Worm (Caenorhabditis elegans): ENCODE measurements around the gene R10E4.6.

DNA sequence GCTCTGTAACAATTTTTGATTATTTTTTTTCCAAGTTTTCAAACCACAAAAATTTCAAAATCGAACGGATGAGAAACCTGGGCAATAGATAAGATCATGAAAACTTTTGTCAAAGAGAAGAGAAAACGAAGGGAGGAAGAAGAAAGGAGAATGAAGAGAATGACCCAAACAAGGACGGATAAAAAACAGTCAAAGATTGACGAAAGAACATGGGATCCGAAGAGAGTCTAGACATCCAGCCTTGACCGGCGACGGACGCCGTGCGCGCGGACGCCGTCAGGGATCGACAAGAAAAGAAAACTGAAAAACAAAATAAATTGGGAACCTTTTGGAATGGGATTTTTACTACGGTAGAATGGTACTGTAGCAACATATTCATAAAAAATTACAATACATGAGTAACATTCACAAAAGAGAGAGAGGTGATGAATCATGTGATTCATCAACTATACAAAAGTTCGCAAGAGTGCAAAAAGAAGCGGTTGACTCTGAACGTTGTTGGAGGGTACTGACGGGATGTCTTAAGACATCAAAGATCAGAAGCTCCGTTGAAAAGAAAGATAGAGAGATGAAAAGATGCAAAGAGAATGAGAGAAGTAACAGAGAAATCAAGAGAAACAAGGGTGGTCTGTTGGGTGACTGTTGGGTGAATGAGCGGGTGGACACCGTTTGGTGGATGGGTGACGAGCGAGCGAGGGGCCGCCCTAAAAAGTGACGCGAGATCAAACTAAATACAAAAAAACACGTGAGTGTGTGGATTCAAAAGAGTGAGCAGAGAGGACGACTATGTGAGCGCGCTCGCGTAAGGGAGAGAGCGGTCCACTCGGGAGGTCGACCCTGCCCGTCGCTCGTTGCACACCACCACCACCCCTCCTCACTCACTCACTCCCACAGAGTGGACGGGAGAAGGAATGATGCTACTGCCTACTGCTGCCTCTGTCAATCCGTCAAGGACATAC, 12.7 kb upstream of the R10E4.6 start, which contains the start of gene sup-26:
- TF ChIP-seq ces-1 (GFP tag; optimal IDR thresholded peaks at IDR 0.05) (no peak), unc-62 (GFP tag; optimal IDR thresholded peaks at IDR 0.05) (no peak), dpl-1 (GFP tag; optimal IDR thresholded peaks at IDR 0.05) (no peak), aha-1 (tag; optimal IDR thresholded peaks at IDR 0.05) (no peak), rnt-1 (tag; optimal IDR thresholded peaks at IDR 0.05) (peak; percentile 41), jun-1 (tag; optimal IDR thresholded peaks at IDR 0.05) (no peak), alr-1 (tag; optimal IDR thresholded peaks at IDR 0.05; ENCODE audit: borderline replicate concordance) (no peak), lin-15B (tag; optimal IDR thresholded peaks at IDR 0.05) (no peak), nhr-77 (tag; optimal IDR thresholded peaks at IDR 0.05) (no peak), fkh-8 (tag; optimal IDR thresholded peaks at IDR 0.05) (no peak), blmp-1 (tag; optimal IDR thresholded peaks at IDR 0.05) (peak; percentile 87)
